Fruit fly (Drosophila melanogaster) S2 (cell line): ENCODE results near the gene Shawl.

Experiments
- CG8478 ChIP-seq: fragments of >200 bp; optimal IDR thresholded peaks from 2 replicates; lab custom pipeline; 2018
- CTCF ChIP-seq, 2 experiments: fragments of >200 bp; optimal IDR thresholded peaks; 2 replicates each; lab custom pipeline; 2018

DNA sequence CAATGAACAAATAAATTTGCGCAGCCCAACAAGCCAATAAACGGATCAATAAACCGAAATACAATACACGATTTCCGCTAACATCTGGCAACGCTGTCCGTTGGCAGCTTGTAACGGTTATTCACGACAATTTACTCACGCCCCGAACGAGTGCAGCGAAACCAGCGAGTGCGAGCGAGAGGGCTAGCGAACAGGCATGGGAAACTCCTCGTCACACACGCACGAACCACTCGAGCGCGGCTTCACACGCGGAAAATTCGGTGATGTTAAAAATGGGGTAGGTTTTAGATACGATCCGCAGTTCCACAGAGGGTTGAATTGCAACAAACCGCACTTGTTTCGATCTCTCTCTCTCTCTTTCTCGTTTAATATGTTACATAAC is 45.1 kb upstream of the Shawl start:
- no peak for TF ChIP-seq CG8478 (lab: Kevin White, UChicago)
- no peak for TF ChIP-seq CTCF (optimal IDR thresholded peaks at IDR 0.05; lab: Kevin White, UChicago)
